Fruit fly (Drosophila melanogaster): ENCODE measurements around the gene Josd.

Gene Josd

dm6 chrX:6265456-6265877 lies 4.5 kb downstream of the Josd start (continued):
- peak; percentile 95 for TF ChIP-seq ken (GFP tag; IDR thresholded peaks at IDR 0.05)
- TF ChIP-seq Sry-δ (GFP tag; optimal IDR thresholded peaks at IDR 0.05), result peak; percentile 64
- peak; percentile 54 for TF ChIP-seq nom (GFP tag; optimal IDR thresholded peaks at IDR 0.05)
- peak; percentile 95 for TF ChIP-seq CG10979 (tag; optimal IDR thresholded peaks at IDR 0.05)
- TF ChIP-seq Vsx1 (GFP tag; optimal IDR thresholded peaks at IDR 0.05), result peak; percentile 97
- peak; percentile 7 for TF ChIP-seq BEAF-32 (GFP tag; optimal IDR thresholded peaks at IDR 0.05)
- TF ChIP-seq Xrp1 (GFP tag; IDR thresholded peaks at IDR 0.05), result peak; percentile 96
- TF ChIP-seq B-H1 (GFP tag; IDR thresholded peaks at IDR 0.05), result peak; percentile 93
- TF ChIP-seq Nf-YC (tag; optimal IDR thresholded peaks at IDR 0.05), result peak; percentile 85
- peak; percentile 83 for TF ChIP-seq CG6272 (GFP tag; IDR thresholded peaks at IDR 0.05)
- peak; percentile 94 for TF ChIP-seq HLH3B (GFP tag; IDR thresholded peaks at IDR 0.05)
- peak; percentile 95 for TF ChIP-seq Meics (GFP tag; optimal IDR thresholded peaks at IDR 0.05)
- peak; percentile 84 for TF ChIP-seq klu (GFP tag; IDR thresholded peaks at IDR 0.05)
- TF ChIP-seq tin (GFP tag; optimal IDR thresholded peaks at IDR 0.05), result peak; percentile 95
- peak; percentile 96 for TF ChIP-seq CG4424 (GFP tag; optimal IDR thresholded peaks at IDR 0.05)
- peak; percentile 76 for TF ChIP-seq CG30020 (tag; optimal IDR thresholded peaks at IDR 0.05)
- peak; percentile 99 for TF ChIP-seq Med (GFP tag)
- peak; percentile 89 for TF ChIP-seq CG3726 (GFP tag; IDR thresholded peaks at IDR 0.05)
- peak; percentile 96 for TF ChIP-seq CG10209 (GFP tag; optimal IDR thresholded peaks at IDR 0.05)
- peak; percentile 87 for TF ChIP-seq CrebB (tag; optimal IDR thresholded peaks at IDR 0.05)
- peak; percentile 88 for TF ChIP-seq sob (GFP tag; IDR thresholded peaks at IDR 0.05)
- peak; percentile 93 for TF ChIP-seq cwo (GFP tag; optimal IDR thresholded peaks at IDR 0.05)
- peak; percentile 84 for TF ChIP-seq p53 (GFP tag; optimal IDR thresholded peaks at IDR 0.05)
- peak; percentile 84 for TF ChIP-seq Gsc (GFP tag; IDR thresholded peaks at IDR 0.05)
- peak; percentile 78 for TF ChIP-seq Hand (GFP tag; optimal IDR thresholded peaks at IDR 0.05)
- peak; percentile 94 for TF ChIP-seq Bteb2 (GFP tag; optimal IDR thresholded peaks at IDR 0.05)
- TF ChIP-seq slou (GFP tag; optimal IDR thresholded peaks at IDR 0.05), result peak; percentile 85
- TF ChIP-seq dimm (GFP tag; IDR thresholded peaks at IDR 0.05), result peak; percentile 91
- peak; percentile 73 for TF ChIP-seq CG6175 (GFP tag; IDR thresholded peaks at IDR 0.05)
- TF ChIP-seq CG12104 (GFP tag; optimal IDR thresholded peaks at IDR 0.05), result peak; percentile 96
- peak; percentile 95 for TF ChIP-seq CG9437 (GFP tag; optimal IDR thresholded peaks at IDR 0.05)
- TF ChIP-seq D (optimal IDR thresholded peaks at IDR 0.05), result no peak
- peak; percentile 96 for TF ChIP-seq D (GFP tag; optimal IDR thresholded peaks at IDR 0.05)
- peak; percentile 97 for TF ChIP-seq CG11695 (GFP tag; IDR thresholded peaks at IDR 0.05)
- TF ChIP-seq CG1529 (GFP tag; optimal IDR thresholded peaks at IDR 0.05), result peak; percentile 97
- TF ChIP-seq ATbp (GFP tag; optimal IDR thresholded peaks at IDR 0.05), result peak; percentile 96
- peak; percentile 83 for TF ChIP-seq CG4404 (GFP tag; IDR thresholded peaks at IDR 0.05)
- TF ChIP-seq CG7963 (GFP tag; IDR thresholded peaks at IDR 0.05; ENCODE audit: partially characterized antibody), result no peak
- peak; percentile 92 for TF ChIP-seq CG13624 (GFP tag; optimal IDR thresholded peaks at IDR 0.05)
- peak; percentile 35 for TF ChIP-seq CG9797 (GFP tag; optimal IDR thresholded peaks at IDR 0.05)
- TF ChIP-seq Sry-β (GFP tag; optimal IDR thresholded peaks at IDR 0.05), result peak; percentile 62
- no peak for TF ChIP-seq zf30C (GFP tag; optimal IDR thresholded peaks at IDR 0.05)
- peak; percentile 96 for TF ChIP-seq unpg (GFP tag; optimal IDR thresholded peaks at IDR 0.05)
- TF ChIP-seq CG4360 (GFP tag; IDR thresholded peaks at IDR 0.05), result peak; percentile 68
- TF ChIP-seq peb (GFP tag; IDR thresholded peaks at IDR 0.05), result peak; percentile 87
- peak; percentile 90 for TF ChIP-seq CG10267 (tag; optimal IDR thresholded peaks at IDR 0.05)
- TF ChIP-seq Chrac-16 (GFP tag; optimal IDR thresholded peaks at IDR 0.05), result peak; percentile 94
- peak; percentile 91 for TF ChIP-seq CG18764 (GFP tag; optimal IDR thresholded peaks at IDR 0.05)
- peak; percentile 88 for TF ChIP-seq gro (GFP tag; optimal IDR thresholded peaks at IDR 0.05)
- TF ChIP-seq oc (tag; optimal IDR thresholded peaks at IDR 0.05), result peak; percentile 95
